Fruit fly (Drosophila melanogaster) whole organism, adult: ENCODE data around the gene CG7320.

ENCODE experiments used
- CG11617 ChIP-seq: fragments of 200-800 bp; sonication (Bioruptor generic); optimal IDR thresholded peaks from 2 replicates; lab custom pipeline; 2017; ENCODE audit warnings: mild to moderate bottlenecking, missing biosample characterization, missing genetic modification reagents, missing genetic modification characterization
- toe ChIP-seq: fragments of 200-800 bp; sonication (Bioruptor generic); optimal IDR thresholded peaks from 2 replicates; lab custom pipeline; 2016; ENCODE audit warnings: missing biosample characterization, missing genetic modification characterization

DNA sequence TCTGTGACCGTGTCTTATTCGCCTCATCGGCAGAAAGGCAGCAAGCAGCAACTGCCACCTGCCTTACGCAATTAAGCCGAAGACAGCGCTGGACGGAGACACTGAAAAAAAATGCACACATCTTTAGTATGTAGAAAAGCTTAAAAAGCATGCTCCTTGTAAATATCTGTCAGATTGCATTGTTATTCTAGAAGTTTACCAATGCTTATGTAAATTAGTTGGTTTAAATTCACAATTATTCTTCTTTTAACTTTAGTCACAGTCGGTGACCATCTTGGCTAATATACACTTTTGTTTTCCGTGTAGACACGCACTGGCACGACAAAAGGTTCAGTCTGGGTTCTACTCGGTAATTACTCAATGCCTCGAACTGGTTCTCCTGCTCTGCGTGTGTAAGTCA is 14.4 kb downstream of the CG7320 start:
- no peak for TF ChIP-seq toe (GFP tag; lab: Kevin White, UChicago)
- no peak for TF ChIP-seq CG11617 (GFP tag; lab: Kevin White, UChicago)
